Worm (Caenorhabditis elegans) whole organism, L1 larva: ENCODE data around the gene F09F9.2.
A peak's percentile ranks its signal among the peaks of the same experiment; 100 is the strongest.

Experiments used
- Y116A8C.19 ChIP-seq: sonication (generic microtip); optimal IDR thresholded peaks from 2 replicates; lab custom pipeline; 2016; ENCODE audit warnings: missing compliant biosample characterization, missing genetic modification characterization, borderline replicate concordance
- ama-1 ChIP-seq: fragments of 150-350 bp; optimal IDR thresholded peaks from 2 replicates; lab custom pipeline; 2014
- blmp-1 ChIP-seq: fragments of 150-350 bp; optimal IDR thresholded peaks from 2 replicates; lab custom pipeline; 2014; ENCODE audit warnings: missing biosample characterization, missing genetic modification characterization
- ceh-63 ChIP-seq: fragments of 200-800 bp; sonication (Bioruptor generic); optimal IDR thresholded peaks from 2 replicates; lab custom pipeline; 2018; ENCODE audit warnings: mild to moderate bottlenecking, missing genetic modification characterization, missing compliant biosample characterization
- ceh-8 ChIP-seq: fragments of 200-800 bp; sonication (Bioruptor generic); optimal IDR thresholded peaks from 2 replicates; lab custom pipeline; 2018; ENCODE audit warnings: mild to moderate bottlenecking, missing genetic modification characterization, moderate library complexity, missing compliant biosample characterization
- ceh-90 ChIP-seq: sonication (generic microtip); optimal IDR thresholded peaks from 2 replicates; lab custom pipeline; 2016; ENCODE audit warnings: missing genetic modification characterization, missing compliant biosample characterization
- ces-1 ChIP-seq: fragments of 150-350 bp; optimal IDR thresholded peaks from 2 replicates; lab custom pipeline; 2014; ENCODE audit warnings: missing biosample characterization, missing genetic modification reagents, missing genetic modification characterization
- dpl-1 ChIP-seq, 3 experiments: fragments of 150-350 bp in 2 of 3; sonication (generic microtip) in 1 of 3; optimal IDR thresholded peaks; 2 replicates each; lab custom pipeline; 2014 to 2017; ENCODE audit warnings: missing biosample characterization in 3 of 3, missing genetic modification characterization in 3 of 3, missing genetic modification reagents in 3 of 3
- efl-1 ChIP-seq, 4 experiments: fragments of 150-350 bp; optimal IDR thresholded peaks in 3 of 4; peaks in 1 of 4; 1 replicate in 1 of 4; 2 replicates in 3 of 4; lab custom pipeline; 2014; ENCODE audit warnings: missing biosample characterization in 2 of 4, missing genetic modification characterization in 2 of 4, missing genetic modification reagents in 2 of 4
- egl-13 ChIP-seq: sonication (generic microtip); optimal IDR thresholded peaks from 2 replicates; lab custom pipeline; 2016; ENCODE audit warnings: missing genotype, missing genetic modification reagents, missing genetic modification characterization, missing compliant biosample characterization
- elt-2 ChIP-seq: sonication (generic microtip); optimal IDR thresholded peaks from 2 replicates; lab custom pipeline; 2016; ENCODE audit warnings: missing genetic modification characterization, mild to moderate bottlenecking, inconsistent platforms, missing compliant biosample characterization, missing genetic modification reagents
- elt-3 ChIP-seq, 6 experiments: fragments of 150-350 bp in 1 of 6; sonication (generic microtip); optimal IDR thresholded peaks; 2 replicates each; lab custom pipeline; 2017 to 2018; ENCODE audit warnings: missing biosample characterization in 6 of 6, missing genetic modification characterization in 6 of 6, inconsistent platforms in 1 of 6
- fkh-10 ChIP-seq: sonication (generic microtip); optimal IDR thresholded peaks from 2 replicates; lab custom pipeline; 2017; ENCODE audit warnings: missing biosample characterization, missing genetic modification reagents, missing genetic modification characterization
- fkh-4 ChIP-seq: sonication (generic microtip); optimal IDR thresholded peaks from 2 replicates; lab custom pipeline; 2016; ENCODE audit warnings: missing compliant biosample characterization, missing genetic modification characterization, borderline replicate concordance
- fkh-8 ChIP-seq: sonication (generic microtip); optimal IDR thresholded peaks from 2 replicates; lab custom pipeline; 2016; ENCODE audit warnings: mild to moderate bottlenecking, missing genetic modification characterization, missing compliant biosample characterization
- fos-1 ChIP-seq: fragments of 150-350 bp; optimal IDR thresholded peaks from 2 replicates; lab custom pipeline; 2014; ENCODE audit warnings: missing biosample characterization, missing genetic modification characterization
- hlh-17 ChIP-seq: fragments of 200-800 bp; sonication (Bioruptor generic); optimal IDR thresholded peaks from 2 replicates; lab custom pipeline; 2018; ENCODE audit warnings: missing genetic modification characterization, mild to moderate bottlenecking, missing compliant biosample characterization, moderate library complexity, borderline replicate concordance
- hpl-2 ChIP-seq: fragments of 150-350 bp; optimal IDR thresholded peaks from 2 replicates; lab custom pipeline; 2014; ENCODE audit warnings: missing biosample characterization, missing genetic modification reagents, missing genetic modification characterization
- irx-1 ChIP-seq: sonication (generic microtip); optimal IDR thresholded peaks from 2 replicates; lab custom pipeline; 2016; ENCODE audit warnings: missing genetic modification characterization, missing compliant biosample characterization
- jun-1 ChIP-seq: fragments of 150-350 bp; optimal IDR thresholded peaks from 2 replicates; lab custom pipeline; 2014; ENCODE audit warnings: missing biosample characterization, missing genetic modification reagents, missing genetic modification characterization
- lin-13 ChIP-seq: fragments of 150-350 bp; optimal IDR thresholded peaks from 2 replicates; lab custom pipeline; 2014; ENCODE audit warnings: missing biosample characterization, missing genetic modification reagents, missing genetic modification characterization
- lin-14 ChIP-seq: fragments of 200-800 bp; sonication (Bioruptor generic); optimal IDR thresholded peaks from 2 replicates; lab custom pipeline; 2018; ENCODE audit warnings: mild to moderate bottlenecking, missing genetic modification characterization, moderate library complexity, missing compliant biosample characterization
- lin-15B ChIP-seq: fragments of 150-350 bp; sonication (generic microtip); optimal IDR thresholded peaks from 3 replicates; lab custom pipeline; 2014; ENCODE audit warnings: missing biosample characterization, missing genetic modification characterization
- lin-39 ChIP-seq: fragments of 150-350 bp; optimal IDR thresholded peaks from 2 replicates; lab custom pipeline; 2014; ENCODE audit warnings: missing biosample characterization, missing genetic modification reagents, missing genetic modification characterization
- lir-3 ChIP-seq: sonication (generic microtip); optimal IDR thresholded peaks from 2 replicates; lab custom pipeline; 2016; ENCODE audit warnings: mild to moderate bottlenecking, missing genetic modification characterization, moderate library complexity, missing compliant biosample characterization; ENCODE audit not compliant: poor library complexity
- mdl-1 ChIP-seq, 2 experiments: fragments of 150-350 bp; optimal IDR thresholded peaks; 2 replicates each; lab custom pipeline; 2014 to 2017; ENCODE audit warnings: missing biosample characterization in 2 of 2, missing genetic modification characterization in 2 of 2, inconsistent platforms in 1 of 2
- mep-1 ChIP-seq: fragments of 150-350 bp; optimal IDR thresholded peaks from 2 replicates; lab custom pipeline; 2014; ENCODE audit warnings: missing biosample characterization, missing genetic modification characterization
- nhr-11 ChIP-seq: fragments of 150-350 bp; optimal IDR thresholded peaks from 2 replicates; lab custom pipeline; 2014; ENCODE audit warnings: missing biosample characterization, missing genetic modification characterization
- nhr-20 ChIP-seq: sonication (generic microtip); optimal IDR thresholded peaks from 2 replicates; lab custom pipeline; 2016; ENCODE audit warnings: mild to moderate bottlenecking, missing genetic modification characterization, missing compliant biosample characterization
- nhr-237 ChIP-seq: fragments of 150-350 bp; optimal IDR thresholded peaks from 2 replicates; lab custom pipeline; 2014; ENCODE audit warnings: missing biosample characterization, missing genetic modification characterization
- nhr-47 ChIP-seq: sonication (generic microtip); optimal IDR thresholded peaks from 2 replicates; lab custom pipeline; 2016; ENCODE audit warnings: mild to moderate bottlenecking, missing genetic modification characterization, moderate library complexity, missing compliant biosample characterization
- nhr-71 ChIP-seq: sonication (generic microtip); optimal IDR thresholded peaks from 2 replicates; lab custom pipeline; 2016; ENCODE audit warnings: mild to moderate bottlenecking, missing genetic modification characterization, moderate library complexity, missing compliant biosample characterization
- nhr-76 ChIP-seq: sonication (generic microtip); optimal IDR thresholded peaks from 2 replicates; lab custom pipeline; 2017; ENCODE audit warnings: missing biosample characterization, missing genetic modification characterization
- nhr-84 ChIP-seq: sonication (generic microtip); optimal IDR thresholded peaks from 2 replicates; lab custom pipeline; 2017; ENCODE audit warnings: missing biosample characterization, missing genetic modification characterization
- nhr-85 ChIP-seq: sonication (generic microtip); peaks from one replicate; lab custom pipeline; 2016; ENCODE audit warnings: missing genetic modification characterization, inconsistent platforms, missing compliant biosample characterization
- nhr-90 ChIP-seq: sonication (generic microtip); optimal IDR thresholded peaks from 2 replicates; lab custom pipeline; 2016; ENCODE audit warnings: mild to moderate bottlenecking, missing genetic modification characterization, missing compliant biosample characterization; ENCODE audit not compliant: poor library complexity
- rnt-1 ChIP-seq: sonication (generic microtip); optimal IDR thresholded peaks from 2 replicates; lab custom pipeline; 2016; ENCODE audit warnings: mild to moderate bottlenecking, missing genetic modification characterization, moderate library complexity, missing compliant biosample characterization
- snpc-4 ChIP-seq: fragments of 150-350 bp; optimal IDR thresholded peaks from 2 replicates; lab custom pipeline; 2014; ENCODE audit warnings: missing biosample characterization, missing genetic modification characterization
- tbx-2 ChIP-seq: sonication (generic microtip); optimal IDR thresholded peaks from 2 replicates; lab custom pipeline; 2016; ENCODE audit warnings: missing genetic modification characterization, missing compliant biosample characterization
- unc-130 ChIP-seq: fragments of 150-350 bp; optimal IDR thresholded peaks from 2 replicates; lab custom pipeline; 2017; ENCODE audit warnings: missing biosample characterization, missing genetic modification characterization, inconsistent platforms
- unc-86 ChIP-seq: sonication (generic microtip); optimal IDR thresholded peaks from 2 replicates; lab custom pipeline; 2016; ENCODE audit warnings: missing genetic modification characterization, missing compliant biosample characterization
- vab-15 ChIP-seq: sonication (generic microtip); optimal IDR thresholded peaks from 2 replicates; lab custom pipeline; 2017; ENCODE audit warnings: missing genotype, mild to moderate bottlenecking, missing genetic modification characterization, missing compliant biosample characterization
- xbp-1 ChIP-seq: sonication (generic microtip); optimal IDR thresholded peaks from 2 replicates; lab custom pipeline; 2016; ENCODE audit warnings: missing genetic modification characterization, missing compliant biosample characterization
- zag-1 ChIP-seq: fragments of 150-350 bp; optimal IDR thresholded peaks from 2 replicates; lab custom pipeline; 2014; ENCODE audit warnings: missing biosample characterization, missing genetic modification characterization
- ztf-11 ChIP-seq, 2 experiments: sonication (generic microtip); optimal IDR thresholded peaks; 2 replicates each; lab custom pipeline; 2016 to 2017; ENCODE audit warnings: missing genetic modification characterization in 2 of 2, missing biosample characterization in 1 of 2, missing compliant biosample characterization in 1 of 2

F09F9.2 gene

ce11 chrX:4157896-4158295 is 46.7 kb upstream of the F09F9.2 start (continued):
- TF ChIP-seq hpl-2 (GFP tag; lab: Kevin White, UChicago) (no peak), lin-14 (peak; percentile 78), lin-15B (tag; lab: Kevin White, UChicago) (no peak), ztf-11 (tag; optimal IDR thresholded peaks at IDR 0.05; lab: Kevin White, UChicago) (peak in 1 of 2 experiments; percentile 12), ceh-63 (no peak), elt-3 (tag; optimal IDR thresholded peaks at IDR 0.05; lab: Kevin White, UChicago) (peak in 2 of 6 experiments; percentile 30 to 56), nhr-71 (peak; percentile 58), nhr-85 (tag; lab: Kevin White, UChicago) (peak; percentile 53), nhr-20 (tag; lab: Kevin White, UChicago) (peak; percentile 30), nhr-90 (peak; percentile 10), ceh-90 (tag; lab: Kevin White, UChicago) (no peak), fkh-8 (tag; lab: Kevin White, UChicago) (no peak), jun-1 (tag; lab: Kevin White, UChicago) (no peak), ama-1 (lab: Kevin White, UChicago) (no peak), fos-1 (tag; lab: Kevin White, UChicago) (no peak), lir-3 (tag; lab: Kevin White, UChicago) (no peak), zag-1 (tag; lab: Kevin White, UChicago) (no peak), rnt-1 (peak; percentile 62), elt-2 (tag; lab: Kevin White, UChicago) (no peak), nhr-47 (peak; percentile 31), lin-39 (tag; lab: Kevin White, UChicago) (no peak), mep-1 (tag; lab: Kevin White, UChicago) (peak; percentile 20), egl-13 (tag; lab: Kevin White, UChicago) (peak; percentile 64), nhr-84 (tag; lab: Kevin White, UChicago) (no peak), xbp-1 (no peak), unc-86 (tag; lab: Kevin White, UChicago) (no peak), ceh-8 (GFP tag; lab: Kevin White, UChicago) (no peak), vab-15 (tag; lab: Kevin White, UChicago) (no peak), efl-1 (optimal IDR thresholded peaks at IDR 0.05; lab: Kevin White, UChicago) (no peak), efl-1 (GFP tag; optimal IDR thresholded peaks at IDR 0.05 in 1 of 2; lab: Kevin White, UChicago) (no peak), dpl-1 (GFP tag; optimal IDR thresholded peaks at IDR 0.05; lab: Kevin White, UChicago) (no peak), irx-1 (no peak), Y116A8C.19 (no peak), nhr-11 (tag; lab: Kevin White, UChicago) (no peak), ces-1 (GFP tag; lab: Kevin White, UChicago) (no peak), tbx-2 (tag; lab: Kevin White, UChicago) (peak; percentile 26), lin-13 (GFP tag; lab: Kevin White, UChicago) (no peak), fkh-4 (no peak), nhr-76 (tag; lab: Kevin White, UChicago) (no peak), snpc-4 (tag; lab: Kevin White, UChicago) (no peak), blmp-1 (tag; lab: Kevin White, UChicago) (no peak), unc-130 (tag; lab: Kevin White, UChicago) (no peak), hlh-17 (GFP tag; lab: Kevin White, UChicago) (no peak), fkh-10 (no peak)

- TF ChIP-seq fos-1 (tag; lab: Kevin White, UChicago) (no peak), Y116A8C.19 (no peak), efl-1 (optimal IDR thresholded peaks at IDR 0.05; lab: Kevin White, UChicago) (no peak), efl-1 (GFP tag; optimal IDR thresholded peaks at IDR 0.05 in 1 of 2; lab: Kevin White, UChicago) (no peak), nhr-71 (peak; percentile 11), egl-13 (tag; lab: Kevin White, UChicago) (no peak), nhr-237 (tag; lab: Kevin White, UChicago) (no peak), rnt-1 (peak; percentile 25), lin-14 (peak; percentile 79), mdl-1 (tag; optimal IDR thresholded peaks at IDR 0.05; lab: Kevin White, UChicago) (no peak)
Measured at ce11 chrX:4154784-4155183, 43.5 kb upstream of the F09F9.2 start.
